Worm (Caenorhabditis elegans) whole organism, L4 larva: Measurements from ENCODE around the gene clec-233.

ENCODE experiments used
- Y48G9A.11 ChIP-seq: fragments of 200-800 bp; sonication (Bioruptor generic); IDR thresholded peaks from 2 replicates; pipeline ENCODE4 v1.3.6; 2022; ENCODE audit warnings: missing genetic modification reagents, missing genetic modification characterization, missing compliant biosample characterization
- ZK546.5 ChIP-seq, 2 experiments: sonication (generic microtip); optimal IDR thresholded peaks; 2 replicates each; lab custom pipeline; 2017; ENCODE audit warnings: missing biosample characterization in 2 of 2, missing genetic modification characterization in 2 of 2
- dmd-8 ChIP-seq: fragments of 200-800 bp; sonication (Bioruptor generic); IDR thresholded peaks from 2 replicates; pipeline ENCODE4 v1.3.6; 2022; ENCODE audit warnings: missing genetic modification characterization, missing compliant biosample characterization
- dpl-1 ChIP-seq: fragments of 150-350 bp; optimal IDR thresholded peaks from 2 replicates; lab custom pipeline; 2014; ENCODE audit warnings: missing biosample characterization, missing genetic modification reagents, missing genetic modification characterization
- fos-1 ChIP-seq: fragments of 150-350 bp; optimal IDR thresholded peaks from 2 replicates; lab custom pipeline; 2014; ENCODE audit warnings: missing biosample characterization, missing genetic modification characterization
- lir-3 ChIP-seq: sonication (generic microtip); optimal IDR thresholded peaks from 2 replicates; lab custom pipeline; 2016; ENCODE audit warnings: mild to moderate bottlenecking, missing genetic modification characterization, missing compliant biosample characterization
- snpc-4 ChIP-seq: fragments of 150-350 bp; optimal IDR thresholded peaks from 2 replicates; lab custom pipeline; 2014; ENCODE audit warnings: missing biosample characterization, missing genetic modification characterization
- ztf-7 ChIP-seq: fragments of 150-350 bp; optimal IDR thresholded peaks from 2 replicates; lab custom pipeline; 2014; ENCODE audit warnings: missing biosample characterization, missing genetic modification characterization

DNA sequence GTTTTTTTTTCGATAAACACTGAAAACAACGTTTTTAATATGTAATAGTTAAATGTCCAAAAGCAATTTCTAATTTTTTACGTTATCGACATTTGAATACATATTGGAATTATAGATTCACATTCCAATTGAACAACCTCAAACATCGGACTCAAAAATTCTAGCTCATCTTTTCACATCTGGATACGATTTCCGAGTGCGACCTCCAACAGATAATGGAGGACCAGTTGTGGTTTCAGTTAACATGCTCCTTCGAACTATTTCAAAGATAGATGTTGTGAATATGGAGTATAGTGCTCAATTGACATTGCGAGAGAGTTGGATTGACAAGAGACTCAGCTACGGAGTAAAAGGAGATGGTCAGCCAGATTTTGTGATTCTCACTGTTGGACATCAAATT is 13.7 kb upstream of the clec-233 start:
- TF ChIP-seq dmd-8 (GFP tag; lab: Robert Waterston, UW) (no peak), ztf-7 (tag; lab: Kevin White, UChicago) (no peak), dpl-1 (GFP tag; lab: Kevin White, UChicago) (no peak), Y48G9A.11 (GFP tag; lab: Robert Waterston, UW) (no peak), ZK546.5 (tag; optimal IDR thresholded peaks at IDR 0.05; lab: Kevin White, UChicago) (no peak), snpc-4 (no peak), fos-1 (tag; lab: Kevin White, UChicago) (no peak), lir-3 (tag; lab: Kevin White, UChicago) (no peak)
